Fruit fly (Drosophila melanogaster) whole organism: ENCODE measurements around the gene mwh.

Experiments
- CG8478 ChIP-seq: fragments of >200 bp; optimal IDR thresholded peaks from 2 replicates; lab custom pipeline; 2018; ENCODE audit warnings: inconsistent platforms
- Dll ChIP-seq: fragments of >200 bp; optimal IDR thresholded peaks from 2 replicates; lab custom pipeline; 2017
- EcR ChIP-seq, 2 experiments: fragments of >200 bp; optimal IDR thresholded peaks; 2 replicates each; lab custom pipeline; 2017; ENCODE audit warnings: missing biosample characterization in 2 of 2, missing genetic modification characterization in 2 of 2, missing genetic modification reagents in 2 of 2
- pan ChIP-seq: fragments of >200 bp; optimal IDR thresholded peaks from 2 replicates; lab custom pipeline; 2017
- psq ChIP-seq: fragments of >200 bp; optimal IDR thresholded peaks from 2 replicates; lab custom pipeline; 2017
- usp ChIP-seq: fragments of >200 bp; optimal IDR thresholded peaks from 2 replicates; lab custom pipeline; 2017; ENCODE audit warnings: missing biosample characterization, missing genetic modification characterization, mixed read lengths

Gene mwh

DNA sequence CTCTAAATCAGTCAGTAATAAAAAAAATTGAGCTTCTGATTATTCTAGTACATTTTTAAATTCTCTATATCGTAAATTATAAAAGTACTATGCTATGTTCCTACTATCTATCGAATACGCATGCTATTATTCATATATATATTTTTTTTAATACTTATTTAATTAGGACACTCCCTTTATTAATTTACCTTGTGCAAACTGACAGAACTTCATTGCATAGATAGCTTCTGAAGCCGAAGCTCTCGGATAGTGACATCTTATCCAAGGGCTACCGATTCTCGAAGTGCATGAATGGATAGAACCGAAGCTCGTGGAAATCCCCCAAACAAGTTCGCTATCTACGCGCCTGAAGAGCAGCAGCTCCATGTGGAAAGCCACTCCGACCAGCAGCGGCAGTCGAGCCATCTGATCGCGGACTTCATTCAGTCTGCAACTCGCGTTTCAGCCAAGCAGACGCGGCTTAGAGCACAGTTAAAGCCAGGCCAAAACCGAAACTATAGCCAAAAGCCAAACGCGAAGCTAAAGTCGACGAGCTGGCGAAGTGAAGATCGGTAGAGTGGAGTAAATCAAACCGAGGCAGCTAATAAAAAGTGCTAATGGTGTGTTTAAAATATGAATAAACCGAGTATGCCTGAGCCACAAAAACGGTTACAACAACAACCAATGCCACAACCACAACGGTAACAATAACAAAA lies at the start of gene mwh:
Gene mwh (plus strand): TSS at position 430 of the 695 bp plus-strand sequence.
- TF ChIP-seq CG8478 (lab: Kevin White, UChicago) (no peak), Dll (lab: Kevin White, UChicago) (no peak), pan (no peak), usp (GFP tag; lab: Kevin White, UChicago) (no peak), EcR (GFP tag; optimal IDR thresholded peaks at IDR 0.05; lab: Kevin White, UChicago) (no peak), psq (lab: Kevin White, UChicago) (no peak)

dm6 chr3L:1151691-1152090 lies 48.9 kb upstream of the mwh start:
- TF ChIP-seq pan, result no peak

DNA sequence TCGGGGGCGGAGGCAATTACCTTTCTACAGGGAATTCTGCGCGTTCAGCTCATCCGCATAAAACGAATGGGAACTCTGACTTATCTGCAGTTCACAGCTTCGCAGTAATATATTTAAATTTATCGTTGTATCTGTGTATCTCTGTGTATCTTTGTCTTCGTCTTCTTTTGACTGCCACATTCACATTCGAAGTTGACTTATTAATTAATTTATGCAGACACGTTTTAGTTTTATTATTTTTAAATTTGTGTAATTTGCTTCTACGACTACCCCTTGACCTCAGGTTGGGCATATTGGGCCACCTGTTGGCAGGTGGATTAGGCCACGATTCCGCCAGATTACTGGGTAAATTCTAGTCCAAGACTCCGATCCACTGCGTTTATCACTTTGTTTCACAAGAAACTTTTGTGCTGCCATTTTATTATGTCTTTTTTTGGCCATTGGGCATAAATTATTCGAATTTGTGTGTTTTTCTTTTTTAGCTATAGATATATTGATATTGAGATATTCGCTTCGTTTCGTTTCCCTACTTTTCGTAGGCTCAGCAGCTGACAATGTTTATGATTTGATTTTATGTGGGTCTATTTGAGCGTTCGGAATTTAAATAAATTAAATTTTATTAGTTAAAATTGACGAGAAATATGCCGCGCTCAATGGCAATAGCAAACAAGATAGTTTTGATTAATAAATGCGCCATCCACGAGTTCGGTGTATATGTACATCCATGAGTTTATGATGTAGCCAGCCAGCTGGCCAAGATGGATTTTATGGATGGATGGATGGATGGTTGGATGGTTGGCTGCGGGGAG lies 47.8 kb upstream of the mwh start:
- no peak for TF ChIP-seq pan
- no peak for TF ChIP-seq usp (GFP tag; lab: Kevin White, UChicago)
- TF ChIP-seq psq (lab: Kevin White, UChicago), result no peak
- no peak for TF ChIP-seq CG8478 (lab: Kevin White, UChicago)
- TF ChIP-seq Dll (lab: Kevin White, UChicago), result no peak
- TF ChIP-seq EcR (GFP tag; optimal IDR thresholded peaks at IDR 0.05; lab: Kevin White, UChicago), result no peak

DNA sequence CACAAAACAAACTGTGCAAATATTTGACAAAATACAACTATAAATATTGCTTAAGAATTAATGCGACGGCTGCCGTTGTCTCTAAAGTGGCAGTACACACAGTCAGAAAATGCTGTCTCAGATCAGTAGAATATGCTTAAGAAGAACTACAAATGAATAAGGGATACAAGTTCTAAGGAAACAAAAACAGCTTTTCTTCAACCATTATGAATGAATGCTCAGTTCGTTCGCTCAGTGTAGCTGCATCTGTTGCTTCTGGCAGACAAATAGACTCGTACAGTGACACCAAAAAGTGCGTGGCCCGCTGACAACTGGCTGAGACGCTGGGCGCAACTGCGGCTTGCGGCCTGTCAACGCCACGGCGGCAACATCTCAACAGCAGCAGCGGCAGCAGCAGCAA lies 34.8 kb upstream of the mwh start:
- TF ChIP-seq psq (lab: Kevin White, UChicago) (no peak), EcR (GFP tag; optimal IDR thresholded peaks at IDR 0.05; lab: Kevin White, UChicago) (no peak), pan (no peak), CG8478 (lab: Kevin White, UChicago) (no peak), usp (GFP tag; lab: Kevin White, UChicago) (no peak), Dll (lab: Kevin White, UChicago) (no peak)

dm6 chr3L:1166266-1166665 lies 34.3 kb upstream of the mwh start:
- TF ChIP-seq Dll (lab: Kevin White, UChicago) (no peak), usp (GFP tag; lab: Kevin White, UChicago) (no peak), pan (no peak), EcR (GFP tag; optimal IDR thresholded peaks at IDR 0.05; lab: Kevin White, UChicago) (no peak), CG8478 (lab: Kevin White, UChicago) (no peak), psq (lab: Kevin White, UChicago) (no peak)

- TF ChIP-seq EcR (GFP tag; optimal IDR thresholded peaks at IDR 0.05; lab: Kevin White, UChicago), result no peak
- TF ChIP-seq CG8478 (lab: Kevin White, UChicago), result no peak
- no peak for TF ChIP-seq psq (lab: Kevin White, UChicago)
- TF ChIP-seq usp (GFP tag; lab: Kevin White, UChicago), result no peak
- no peak for TF ChIP-seq pan
- no peak for TF ChIP-seq Dll (lab: Kevin White, UChicago)
These were observed 33.4 kb upstream of the mwh start for dm6 chr3L:1166945-1167913.

DNA sequence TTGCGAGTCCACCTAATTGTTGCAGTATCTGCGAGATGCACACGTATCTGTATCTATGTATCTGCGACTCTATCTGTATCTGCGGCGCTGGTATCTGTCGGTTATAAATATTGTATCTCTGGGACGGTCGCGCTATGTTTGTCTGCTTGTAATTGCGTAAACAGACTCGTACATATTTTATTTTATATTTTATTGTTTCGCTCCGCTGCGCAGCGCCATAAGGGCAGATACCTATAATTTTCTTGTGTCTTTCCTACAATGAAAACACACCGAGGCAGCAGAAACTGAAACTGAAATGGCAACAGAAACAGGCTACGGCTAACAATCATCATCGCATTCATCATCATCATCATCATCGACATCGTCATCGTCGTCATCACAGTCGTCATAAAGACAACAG lies 32.1 kb upstream of the mwh start:
- TF ChIP-seq EcR (GFP tag; optimal IDR thresholded peaks at IDR 0.05; lab: Kevin White, UChicago) (no peak), usp (GFP tag; lab: Kevin White, UChicago) (no peak), Dll (lab: Kevin White, UChicago) (no peak), pan (no peak), psq (lab: Kevin White, UChicago) (no peak)

- no peak for TF ChIP-seq usp (GFP tag; lab: Kevin White, UChicago)
- no peak for TF ChIP-seq CG8478 (lab: Kevin White, UChicago)
- TF ChIP-seq EcR (GFP tag; optimal IDR thresholded peaks at IDR 0.05; lab: Kevin White, UChicago), result no peak
- no peak for TF ChIP-seq pan
- no peak for TF ChIP-seq Dll (lab: Kevin White, UChicago)
- no peak for TF ChIP-seq psq (lab: Kevin White, UChicago)
These were observed 31.0 kb upstream of the mwh start for dm6 chr3L:1169617-1170016.

- TF ChIP-seq CG8478 (lab: Kevin White, UChicago) (no peak), Dll (lab: Kevin White, UChicago) (no peak), usp (GFP tag; lab: Kevin White, UChicago) (no peak), psq (lab: Kevin White, UChicago) (no peak), pan (no peak), EcR (GFP tag; optimal IDR thresholded peaks at IDR 0.05; lab: Kevin White, UChicago) (no peak)
These were observed 30.0 kb upstream of the mwh start for dm6 chr3L:1170611-1171010.

DNA sequence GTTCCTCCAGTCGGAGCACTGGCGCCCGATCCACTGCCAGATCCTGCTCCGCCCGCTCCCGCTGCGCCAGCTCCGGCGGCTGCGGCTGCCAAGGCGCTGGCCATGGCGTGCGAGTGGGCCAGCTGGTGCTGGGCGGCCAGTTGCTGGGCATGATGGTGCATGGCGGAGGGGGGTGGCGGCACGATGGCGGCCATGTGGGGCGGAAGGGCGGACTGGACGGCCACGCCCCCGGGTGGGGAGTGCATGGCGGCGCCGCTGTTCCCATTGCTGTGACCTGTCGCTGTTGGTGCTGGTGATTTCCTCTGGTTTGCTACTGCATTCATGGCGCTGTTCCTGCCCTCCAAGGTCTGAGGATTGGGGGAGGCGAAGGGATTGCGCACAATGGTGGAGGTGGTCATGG lies 27.7 kb upstream of the mwh start:
- no peak for TF ChIP-seq usp (GFP tag; lab: Kevin White, UChicago)

dm6 chr3L:1176515-1176914 lies 24.1 kb upstream of the mwh start:
- no peak for TF ChIP-seq CG8478 (lab: Kevin White, UChicago)
- TF ChIP-seq EcR (GFP tag; optimal IDR thresholded peaks at IDR 0.05; lab: Kevin White, UChicago), result no peak
- TF ChIP-seq Dll (lab: Kevin White, UChicago), result no peak
- TF ChIP-seq usp (GFP tag; lab: Kevin White, UChicago), result no peak
- TF ChIP-seq psq (lab: Kevin White, UChicago), result no peak
- TF ChIP-seq pan, result no peak
